Worm (Caenorhabditis elegans) whole organism, late embryonic: Measurements from ENCODE around the gene dnj-2.

ENCODE experiments used
- Y22D7AL.16 ChIP-seq: sonication (generic microtip); optimal IDR thresholded peaks from 2 replicates; lab custom pipeline; 2016; ENCODE audit warnings: missing genetic modification characterization, missing compliant biosample characterization
- che-1 ChIP-seq: sonication (generic microtip); optimal IDR thresholded peaks from 2 replicates; lab custom pipeline; 2016; ENCODE audit warnings: mild to moderate bottlenecking, missing genetic modification characterization, missing compliant biosample characterization
- fkh-10 ChIP-seq: fragments of 150-350 bp; optimal IDR thresholded peaks from 2 replicates; lab custom pipeline; 2014; ENCODE audit warnings: missing biosample characterization, missing genetic modification reagents, missing genetic modification characterization
- nhr-11 ChIP-seq: fragments of 150-350 bp; optimal IDR thresholded peaks from 2 replicates; lab custom pipeline; 2014; ENCODE audit warnings: missing biosample characterization, missing genetic modification characterization
- npax-4 ChIP-seq: sonication (generic microtip); optimal IDR thresholded peaks from 2 replicates; lab custom pipeline; 2016; ENCODE audit warnings: missing genetic modification characterization, missing compliant biosample characterization
- pag-3 ChIP-seq: sonication (generic microtip); optimal IDR thresholded peaks from 2 replicates; lab custom pipeline; 2016; ENCODE audit warnings: missing compliant biosample characterization, missing genetic modification characterization, borderline replicate concordance
- sox-4 ChIP-seq: sonication (generic microtip); optimal IDR thresholded peaks from 2 replicates; lab custom pipeline; 2017; ENCODE audit warnings: mild to moderate bottlenecking, missing genetic modification characterization, inconsistent platforms, missing compliant biosample characterization

ce11 chrIV:11288965-11289364 lies 24.8 kb downstream of the dnj-2 start:
- no peak for TF ChIP-seq fkh-10 (GFP tag; lab: Kevin White, UChicago)
- no peak for TF ChIP-seq npax-4 (tag; lab: Kevin White, UChicago)
- no peak for TF ChIP-seq pag-3 (tag; lab: Kevin White, UChicago)
- no peak for TF ChIP-seq sox-4
- TF ChIP-seq nhr-11 (tag; lab: Kevin White, UChicago) = no peak
- TF ChIP-seq Y22D7AL.16 (tag; lab: Kevin White, UChicago) = no peak
- TF ChIP-seq che-1 (tag; lab: Kevin White, UChicago) = no peak
